Worm (Caenorhabditis elegans): Measurements from ENCODE around the gene cyp-13A2.

ce11 chrII:9752278-9752677 lies 35.2 kb downstream of the cyp-13A2 start:
- TF ChIP-seq nhr-25 (tag; optimal IDR thresholded peaks at IDR 0.05) (peak; percentile 46), nhr-77 (tag; optimal IDR thresholded peaks at IDR 0.05) (no peak), crh-2 (tag; optimal IDR thresholded peaks at IDR 0.05) (no peak), Y55F3AM.14 (GFP tag; optimal IDR thresholded peaks at IDR 0.05) (no peak), nhr-129 (tag; optimal IDR thresholded peaks at IDR 0.05) (no peak), ZK546.5 (tag; optimal IDR thresholded peaks at IDR 0.05) (no peak), blmp-1 (tag; optimal IDR thresholded peaks at IDR 0.05; ENCODE audit: insufficient read depth) (no peak), unc-55 (GFP tag; optimal IDR thresholded peaks at IDR 0.05) (no peak), unc-62 (GFP tag; optimal IDR thresholded peaks at IDR 0.05) (no peak), ztf-11 (tag; optimal IDR thresholded peaks at IDR 0.05) (no peak), egl-27 (tag; optimal IDR thresholded peaks at IDR 0.05) (no peak)
